Fruit fly (Drosophila melanogaster) whole organism, adult: ENCODE data around the gene CG33306.

Source experiments
- CG12768 ChIP-seq: fragments of 200-800 bp; sonication (Bioruptor generic); optimal IDR thresholded peaks from 2 replicates; lab custom pipeline; 2017; ENCODE audit warnings: missing biosample characterization, missing genetic modification characterization, mild to moderate bottlenecking, moderate library complexity, missing genetic modification reagents
- CG7045 ChIP-seq: fragments of 200-800 bp; sonication (Bioruptor generic); optimal IDR thresholded peaks from 2 replicates; lab custom pipeline; 2017; ENCODE audit warnings: missing biosample characterization, mild to moderate bottlenecking, missing genetic modification characterization
- CG7101 ChIP-seq: fragments of 200-800 bp; sonication (Bioruptor generic); optimal IDR thresholded peaks from 2 replicates; lab custom pipeline; 2018; ENCODE audit warnings: missing biosample characterization, mild to moderate bottlenecking, missing genetic modification characterization, moderate library complexity
- Crg-1 ChIP-seq: fragments of 200-800 bp; sonication (Bioruptor generic); optimal IDR thresholded peaks from 2 replicates; lab custom pipeline; 2016; ENCODE audit warnings: missing biosample characterization, missing genetic modification characterization
- Hr96 ChIP-seq: fragments of 200-800 bp; sonication (Bioruptor generic); optimal IDR thresholded peaks from 2 replicates; lab custom pipeline; 2016; ENCODE audit warnings: missing biosample characterization, missing genetic modification characterization
- bab1 ChIP-seq: fragments of 200-800 bp; sonication (Bioruptor generic); optimal IDR thresholded peaks from 3 replicates; lab custom pipeline; 2019; ENCODE audit warnings: missing biosample characterization, mild to moderate bottlenecking, missing genetic modification characterization, moderate library complexity
- cic ChIP-seq: fragments of 200-800 bp; sonication (Bioruptor generic); optimal IDR thresholded peaks from 2 replicates; lab custom pipeline; 2017; ENCODE audit warnings: missing biosample characterization, mild to moderate bottlenecking, missing genetic modification characterization, moderate library complexity
- cnc ChIP-seq, 2 experiments: fragments of >200 bp; optimal IDR thresholded peaks; 2 replicates each; lab custom pipeline; 2017
- ovo ChIP-seq: fragments of 200-800 bp; sonication (Bioruptor generic); optimal IDR thresholded peaks from 2 replicates; lab custom pipeline; 2016; ENCODE audit warnings: missing biosample characterization, missing genetic modification characterization
- tj ChIP-seq: fragments of 200-800 bp; sonication (Bioruptor generic); optimal IDR thresholded peaks from 3 replicates; lab custom pipeline; 2017; ENCODE audit warnings: missing biosample characterization, mild to moderate bottlenecking, missing genetic modification characterization, moderate library complexity
- toe ChIP-seq: fragments of 200-800 bp; sonication (Bioruptor generic); optimal IDR thresholded peaks from 2 replicates; lab custom pipeline; 2016; ENCODE audit warnings: missing biosample characterization, missing genetic modification characterization

DNA sequence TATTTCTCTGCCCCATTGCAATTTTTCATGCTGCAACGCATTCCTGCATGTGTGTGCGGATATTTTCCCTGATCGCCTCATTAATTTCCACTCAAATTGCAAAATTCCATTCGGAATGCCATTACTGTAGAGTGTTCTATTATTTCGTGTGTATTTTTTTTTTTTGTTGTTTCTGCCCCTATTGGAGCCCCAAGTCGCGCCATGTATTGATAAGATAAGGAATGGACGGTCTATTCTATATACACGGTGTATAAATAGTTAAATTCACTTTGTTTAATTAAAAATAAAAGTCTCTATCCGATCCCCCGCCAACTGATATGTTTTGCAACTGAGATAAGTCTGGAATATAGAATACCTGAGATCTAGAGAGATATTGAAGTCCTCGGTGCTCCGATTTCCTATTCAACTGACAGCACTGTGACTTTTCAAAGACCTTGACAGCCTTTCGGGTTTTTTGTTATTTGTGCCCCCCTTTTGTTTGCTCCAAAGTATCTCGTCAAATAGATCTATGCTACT lies 37.9 kb upstream of the CG33306 start:
- no peak for TF ChIP-seq toe (GFP tag; lab: Kevin White, UChicago)
- no peak for TF ChIP-seq cnc (optimal IDR thresholded peaks at IDR 0.05; lab: Kevin White, UChicago)
- no peak for TF ChIP-seq CG12768 (GFP tag; lab: Kevin White, UChicago)
- TF ChIP-seq tj (GFP tag; lab: Kevin White, UChicago) = no peak
- no peak for TF ChIP-seq bab1
- TF ChIP-seq CG7045 = no peak
- no peak for TF ChIP-seq Crg-1 (GFP tag; lab: Kevin White, UChicago)
- peak; percentile 30 for TF ChIP-seq cic (GFP tag; lab: Kevin White, UChicago)
- no peak for TF ChIP-seq CG7101
- TF ChIP-seq Hr96 = no peak
- TF ChIP-seq ovo (GFP tag; lab: Kevin White, UChicago) = no peak
